Fruit fly (Drosophila melanogaster): ENCODE results near the gene GlnRS.

GlnRS gene

DNA sequence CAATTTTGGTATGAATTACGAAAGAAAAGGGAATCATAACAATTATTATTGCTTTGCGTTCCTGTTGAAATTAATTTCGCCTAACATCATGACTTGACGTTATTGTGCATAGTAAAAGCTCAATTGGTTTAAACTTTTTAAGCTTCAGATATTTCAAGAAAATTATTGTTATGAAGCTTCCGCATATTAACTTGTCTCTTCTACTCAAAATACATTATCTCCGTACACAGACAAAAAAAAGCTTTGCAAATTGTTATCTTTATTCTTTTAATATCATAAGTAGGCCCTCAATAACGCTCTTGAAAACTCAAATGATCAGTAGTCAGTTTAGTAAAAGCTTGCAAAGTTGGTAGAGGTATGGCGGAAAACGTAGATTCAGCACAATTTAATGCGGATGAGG lies 21.6 kb upstream of the GlnRS start, which contains the start of gene CG13658:
TSS of gene CG13658 (plus strand) at position 347 of the 400 bp plus-strand sequence.
- TF ChIP-seq noc (tag; optimal IDR thresholded peaks at IDR 0.05): no peak

DNA sequence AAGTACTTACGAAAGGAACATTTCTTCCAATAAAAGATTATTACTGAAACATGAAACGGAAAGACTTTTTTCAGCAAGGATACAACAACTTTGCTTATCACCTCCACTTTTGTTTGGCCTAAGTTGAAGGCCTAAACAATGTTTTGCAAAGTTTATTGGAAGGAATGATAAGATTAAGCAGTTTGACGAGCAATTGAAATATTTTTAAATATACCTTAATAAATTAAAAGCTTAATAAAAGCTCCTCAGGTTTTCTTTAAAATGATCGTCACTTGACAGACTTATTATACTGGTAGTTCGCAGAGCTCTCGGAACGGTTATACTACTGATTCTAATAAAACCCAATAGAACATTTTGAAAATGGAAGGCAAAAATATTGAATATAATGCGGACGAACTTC lies 19.7 kb upstream of the GlnRS start, which contains the start of gene CG31104:
TSS of gene CG31104 (plus strand) at position 301 of the 400 bp plus-strand sequence.
- TF ChIP-seq noc (tag; optimal IDR thresholded peaks at IDR 0.05): no peak

DNA sequence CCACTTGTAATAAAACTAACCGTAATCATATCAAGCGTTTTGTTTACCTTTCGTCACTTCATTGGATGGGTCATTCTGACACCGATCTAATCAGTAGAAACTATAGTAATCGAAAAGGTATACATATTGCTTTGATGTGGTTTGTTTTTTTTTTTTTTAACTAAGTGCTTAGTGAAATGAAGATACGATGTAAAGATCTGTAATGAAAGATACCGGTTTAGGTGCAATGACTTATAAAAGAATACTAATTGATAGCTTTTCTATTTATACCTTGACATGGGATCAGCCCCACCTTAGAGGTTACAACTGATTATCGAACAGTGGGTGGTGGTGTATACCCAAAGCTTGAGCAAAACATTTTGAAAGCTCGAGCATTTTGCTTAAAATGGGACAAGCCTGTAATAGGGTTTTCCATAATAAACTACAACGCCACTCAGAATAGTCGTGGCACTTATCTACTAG lies 17.7 kb upstream of the GlnRS start, which contains the start of gene CG31300:
TSS of gene CG31300 (plus strand) at position 412 of the 462 bp plus-strand sequence.
- no peak for TF ChIP-seq noc (tag; optimal IDR thresholded peaks at IDR 0.05)

DNA sequence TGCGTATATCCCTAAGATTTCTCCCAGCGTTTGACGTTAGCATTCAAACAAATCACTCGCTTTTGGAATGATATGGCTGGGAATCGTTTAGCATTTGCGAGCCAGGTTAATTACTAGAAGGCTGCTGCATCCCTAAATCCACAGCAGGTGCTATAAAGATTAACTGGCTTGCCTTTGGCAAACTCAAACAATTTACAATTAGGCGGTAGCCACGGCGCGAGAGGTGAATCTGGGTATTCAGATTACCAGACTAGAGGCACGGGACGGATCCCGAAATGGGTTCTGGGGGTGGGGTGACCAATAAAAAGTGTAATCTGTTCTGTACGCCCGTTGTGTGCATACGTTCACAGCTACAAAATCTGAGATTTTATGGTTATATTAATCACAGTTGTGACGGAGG lies 15.6 kb upstream of the GlnRS start, which contains the start of gene CG11892:
TSS of gene CG11892 (plus strand) at position 384 of the 400 bp plus-strand sequence.
- TF ChIP-seq noc (tag; optimal IDR thresholded peaks at IDR 0.05): peak; percentile 84

DNA sequence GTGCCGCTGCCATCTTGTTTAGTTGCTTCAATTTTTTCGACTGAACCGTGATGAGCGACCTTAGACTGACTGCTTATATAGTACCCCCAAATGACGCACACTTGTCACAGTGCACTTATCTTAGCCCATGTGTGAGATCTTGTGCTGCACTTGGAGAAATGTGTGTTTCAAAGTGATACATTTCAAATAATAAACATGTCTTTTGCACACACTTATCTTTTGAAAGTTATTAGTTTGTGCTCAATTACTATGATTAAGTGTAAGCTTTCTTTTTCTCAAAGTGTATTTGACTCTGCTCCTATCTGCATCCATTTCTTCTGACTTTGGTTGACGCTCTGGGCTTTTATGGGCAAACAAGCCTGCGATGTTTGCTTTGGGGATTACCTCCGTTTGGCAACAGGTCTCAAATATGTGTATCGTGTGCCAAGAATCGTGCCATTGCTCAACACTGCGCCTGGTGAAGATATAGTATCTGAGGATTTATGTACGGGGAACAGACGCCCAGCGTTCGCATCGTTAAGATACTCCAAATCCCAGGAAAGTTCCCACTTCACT lies 14.4 kb upstream of the GlnRS start, which contains the start of gene CG10514:
TSS of gene CG10514 (minus strand) at position 51 of the 555 bp plus-strand sequence.
- TF ChIP-seq noc (tag; optimal IDR thresholded peaks at IDR 0.05): peak; percentile 65

DNA sequence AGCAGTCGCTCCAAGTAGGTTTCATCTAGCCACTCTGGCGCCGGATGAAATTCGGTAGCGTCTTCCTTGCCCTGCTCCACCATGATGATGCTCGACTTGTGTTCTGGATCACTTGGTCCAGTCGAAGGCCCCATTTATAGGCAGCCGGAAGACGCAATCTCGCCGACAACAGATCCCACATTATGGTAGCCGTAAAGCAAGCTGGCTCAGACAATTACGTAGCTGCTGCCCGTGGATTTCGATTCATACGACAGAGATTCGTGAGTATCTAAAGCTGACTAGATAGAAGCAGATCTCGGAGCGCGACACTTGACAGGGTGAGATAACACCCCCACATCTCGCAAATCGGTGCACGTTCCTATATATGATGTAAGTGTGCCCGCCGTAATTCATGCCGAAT lies 11.6 kb upstream of the GlnRS start, which contains the start of gene CG10513:
TSS of gene CG10513 (minus strand) at position 101 of the 400 bp plus-strand sequence.
- TF ChIP-seq noc (tag; optimal IDR thresholded peaks at IDR 0.05): no peak

DNA sequence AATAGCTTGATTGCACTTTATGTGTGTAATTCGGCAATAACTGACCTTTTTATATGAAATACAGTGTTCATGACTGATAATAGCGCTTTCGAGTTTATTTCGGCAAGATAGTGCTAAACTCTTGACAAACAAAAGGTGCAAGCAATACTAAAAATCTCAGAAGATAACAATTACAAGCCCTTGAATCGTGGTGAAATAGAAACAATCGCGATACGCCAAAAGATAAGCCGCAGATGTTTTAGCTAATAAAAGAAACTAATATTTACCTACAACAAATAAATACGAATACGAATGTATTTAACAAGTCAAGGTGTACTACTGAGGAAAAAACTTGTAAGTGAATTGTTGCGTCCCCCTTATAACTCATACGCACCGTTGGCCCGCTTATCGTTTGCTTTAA lies 9.8 kb upstream of the GlnRS start:
- TF ChIP-seq noc (tag; optimal IDR thresholded peaks at IDR 0.05): peak; percentile 48

DNA sequence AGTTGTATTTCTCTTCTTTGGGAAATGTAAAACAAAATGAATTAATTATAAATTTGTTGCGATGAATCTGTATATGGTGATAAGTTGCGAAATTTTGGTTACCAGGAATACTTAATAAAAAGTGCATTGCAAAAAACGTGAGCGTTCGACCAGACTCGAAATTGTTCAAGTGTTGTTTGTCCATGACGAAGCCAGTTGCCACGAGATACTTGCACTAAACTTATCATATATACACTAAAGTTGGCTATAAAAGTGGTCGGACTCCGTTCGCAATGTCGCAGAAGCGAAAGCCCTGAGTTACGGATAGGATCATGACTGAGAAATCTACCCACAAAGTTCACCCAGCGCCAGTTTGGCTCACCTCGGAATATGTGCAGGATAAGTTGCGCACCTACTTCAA lies 8.0 kb upstream of the GlnRS start, which contains the start of gene CG11878:
TSS of gene CG11878 (plus strand) at position 301 of the 400 bp plus-strand sequence.
- TF ChIP-seq noc (tag; optimal IDR thresholded peaks at IDR 0.05): no peak

DNA sequence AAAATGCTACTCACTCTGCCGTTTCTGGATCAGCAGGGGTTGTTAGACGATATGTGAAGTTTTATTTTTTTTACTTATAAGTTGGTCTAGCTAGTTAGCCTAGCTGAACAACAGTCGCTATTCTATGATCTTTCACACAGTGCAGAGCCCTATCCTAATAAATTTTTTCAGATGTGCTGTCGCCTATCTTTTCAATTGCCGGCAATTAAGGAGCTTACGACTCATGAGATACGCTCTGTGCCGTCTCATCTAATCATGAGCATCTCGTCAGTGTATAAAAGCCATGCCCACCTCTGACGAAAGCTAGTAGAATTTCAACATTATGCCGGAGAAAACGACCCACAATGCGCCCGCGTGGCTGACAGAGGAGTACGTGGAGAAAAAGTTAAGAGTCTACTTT lies 4.4 kb upstream of the GlnRS start, which contains the start of the genes CG11889 and CG11891:
TSS of gene CG11889 (plus strand) at position 301 of the 400 bp plus-strand sequence.
TSS of gene CG11891 (plus strand) at position 301 of the 400 bp plus-strand sequence.
- peak; percentile 9 for TF ChIP-seq noc (tag; optimal IDR thresholded peaks at IDR 0.05)

DNA sequence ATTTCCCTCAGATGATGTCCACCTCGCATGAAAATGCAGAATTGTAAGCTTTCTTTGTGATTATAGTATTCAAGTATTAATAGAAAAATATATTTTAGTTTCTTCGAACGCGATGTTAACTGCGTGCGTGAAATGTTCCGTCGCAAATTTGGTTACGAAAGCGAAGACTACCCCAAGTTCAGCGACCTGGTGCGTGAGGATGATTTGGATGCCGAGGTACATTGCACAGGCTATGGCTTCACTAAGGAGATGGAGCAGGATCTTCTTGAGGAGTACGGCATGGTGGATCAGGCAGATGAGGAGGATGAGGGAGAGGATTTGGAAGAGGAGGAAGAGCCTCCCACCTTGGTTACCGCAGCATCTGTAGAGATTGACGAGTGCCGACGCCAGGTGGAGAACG lies 1.2 kb upstream of the GlnRS start:
- no peak for TF ChIP-seq noc (tag; optimal IDR thresholded peaks at IDR 0.05)

DNA sequence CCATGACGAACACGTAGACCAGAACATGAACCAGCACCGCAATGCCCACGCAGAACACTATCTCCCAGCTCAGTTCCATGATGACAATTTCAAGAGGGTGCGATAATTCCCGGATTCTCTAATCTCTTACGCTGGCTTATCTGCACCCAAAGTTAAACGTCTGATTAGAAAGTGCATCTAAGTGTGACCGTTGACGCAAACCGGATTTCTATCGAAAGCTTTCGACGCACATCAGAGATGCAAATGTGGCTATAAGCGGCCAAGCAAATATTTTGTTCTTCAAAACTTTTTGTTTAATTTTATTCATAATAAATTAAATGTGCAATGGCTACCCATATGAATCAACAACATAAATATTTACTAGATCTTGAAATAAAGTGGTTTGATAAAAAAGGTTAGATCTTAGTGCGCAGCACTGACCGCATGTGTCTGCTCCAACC lies 3.2 kb downstream of the GlnRS start, which contains the start of the genes Kdsr and CG11858:
TSS of gene Kdsr (minus strand) at position 177 of the 440 bp plus-strand sequence.
TSS of gene CG11858 (plus strand) at position 420 of the 440 bp plus-strand sequence.
- TF ChIP-seq noc (tag; optimal IDR thresholded peaks at IDR 0.05): peak; percentile 79

DNA sequence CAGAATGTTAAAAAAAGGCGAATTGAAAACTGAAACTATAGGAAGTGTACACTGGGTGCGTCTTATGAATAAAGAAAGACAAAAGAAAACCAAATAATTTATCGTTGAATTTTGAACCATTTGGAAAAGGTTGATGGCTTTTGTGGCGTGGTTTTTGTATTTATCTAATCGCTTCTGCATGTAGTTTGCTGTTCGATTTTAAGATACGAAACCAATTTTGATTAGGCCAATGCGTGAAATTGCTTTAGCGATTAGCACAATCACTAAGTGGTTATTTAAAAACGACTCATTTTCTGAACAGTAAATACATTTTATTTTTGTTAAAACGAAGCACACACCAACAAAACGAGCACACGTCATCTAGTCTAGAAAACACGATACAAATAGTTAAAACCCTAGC lies 4.9 kb downstream of the GlnRS start:
- no peak for TF ChIP-seq noc (tag; optimal IDR thresholded peaks at IDR 0.05)

DNA sequence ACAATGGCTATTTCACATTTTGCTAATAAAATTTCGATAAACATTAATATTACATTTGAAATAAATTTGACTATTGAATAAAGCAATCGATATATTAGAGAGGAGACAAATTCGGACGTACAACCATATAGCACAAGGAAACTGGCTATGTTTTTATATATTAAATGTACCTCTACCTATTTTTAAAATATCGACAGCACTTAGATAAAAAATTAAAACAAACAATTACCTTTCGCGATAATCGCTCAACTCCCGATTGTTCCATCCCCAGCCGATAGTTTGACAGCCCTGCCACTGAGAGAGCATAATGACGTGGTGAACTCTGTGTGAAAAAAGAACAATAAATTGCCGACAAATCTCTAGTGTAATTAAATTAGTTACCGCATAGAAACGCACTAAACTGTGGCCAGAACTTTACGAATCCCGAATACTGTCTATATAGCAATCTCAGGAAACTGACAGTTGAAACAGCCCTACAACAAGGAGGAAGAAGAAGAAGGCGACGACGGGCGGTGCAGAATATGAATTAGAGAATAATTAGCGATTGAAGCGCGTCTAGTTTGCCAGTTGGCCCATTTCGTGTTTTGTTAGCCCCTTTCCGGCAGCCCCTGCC lies 6.8 kb downstream of the GlnRS start, which contains the start of gene CG11857:
TSS of gene CG11857 (plus strand) at position 271 of the 613 bp plus-strand sequence.
- peak; percentile 95 for TF ChIP-seq noc (tag; optimal IDR thresholded peaks at IDR 0.05)

DNA sequence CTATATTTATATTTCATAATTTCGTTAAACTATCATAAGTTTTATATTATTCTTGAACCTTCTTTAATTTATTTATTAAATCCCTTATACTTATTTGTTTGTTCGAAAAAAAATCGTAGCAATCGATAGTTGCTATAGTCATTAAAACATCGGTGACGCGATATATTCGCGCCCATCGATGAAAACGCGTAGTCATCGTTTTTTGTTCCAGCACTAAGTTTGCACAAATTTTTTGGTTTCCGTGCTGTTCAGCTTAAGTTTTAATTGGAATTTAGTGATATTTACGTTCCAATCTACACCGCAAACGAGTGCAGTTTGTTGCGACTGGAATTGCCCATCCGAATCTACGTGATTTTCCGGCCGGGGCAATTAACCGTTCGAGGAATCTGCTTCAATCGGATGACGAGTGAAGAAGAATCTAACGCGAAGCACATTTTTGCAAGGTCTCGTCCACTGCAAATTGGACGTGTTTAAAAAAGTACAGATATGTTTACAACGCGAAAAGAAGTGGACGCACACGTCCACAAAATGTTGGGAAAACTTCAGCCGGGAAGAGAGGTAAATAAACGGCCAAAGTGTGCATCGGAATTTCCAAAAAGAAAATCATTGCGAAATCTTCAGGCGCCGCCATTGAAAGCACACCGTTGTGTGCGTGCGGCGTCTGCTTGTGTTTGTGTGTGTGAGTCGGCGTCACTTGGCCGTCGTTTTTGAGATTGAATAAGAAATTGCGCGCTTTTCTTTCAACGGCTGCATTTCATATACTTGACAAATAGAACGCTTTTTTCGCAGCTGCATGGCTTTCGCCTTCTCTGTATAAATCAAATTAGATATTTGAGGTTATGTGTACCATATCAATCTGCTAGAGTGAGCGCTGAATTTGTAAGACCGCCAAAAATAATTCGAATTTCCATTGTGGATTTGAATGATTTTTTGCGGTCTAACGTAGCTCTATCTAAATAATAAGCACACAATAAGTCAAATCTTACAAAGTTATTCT lies 16.1 kb downstream of the GlnRS start, which contains the start of gene Nup358:
TSS of gene Nup358 (plus strand) at position 204 of the 997 bp plus-strand sequence.
- no peak for TF ChIP-seq noc (tag; optimal IDR thresholded peaks at IDR 0.05)

DNA sequence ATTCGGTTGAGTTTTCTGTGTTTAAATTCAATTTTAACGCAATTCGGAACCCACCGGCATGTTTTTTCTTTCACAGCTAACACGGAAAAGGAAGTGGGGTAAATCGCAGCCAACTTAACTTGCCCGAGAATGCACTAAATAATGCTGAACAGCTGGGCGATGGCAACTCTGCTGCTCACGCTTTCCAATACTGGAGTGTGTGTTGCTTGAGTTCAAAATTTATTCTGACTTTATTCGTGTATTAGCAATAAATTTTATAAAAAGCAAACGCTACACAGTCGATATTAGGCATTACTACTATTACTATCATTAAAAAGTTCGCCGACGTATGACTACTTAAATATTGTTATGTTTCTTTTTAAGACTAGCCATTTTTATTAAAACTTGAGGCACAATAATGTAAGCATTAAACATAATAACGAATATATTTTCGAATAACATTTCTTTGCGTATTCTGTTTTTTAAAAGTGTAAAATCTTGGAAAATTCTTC lies 18.1 kb downstream of the GlnRS start, which contains the start of the genes RpS27 and Nup37:
TSS of gene RpS27 (minus strand) at position 136 of the 491 bp plus-strand sequence.
TSS of gene Nup37 (plus strand) at position 280 of the 491 bp plus-strand sequence.
- peak; percentile 86 for TF ChIP-seq noc (tag; optimal IDR thresholded peaks at IDR 0.05)
